Fruit fly (Drosophila melanogaster) whole organism, embryonic: ENCODE data around the gene mxt.

ENCODE experiments used
- Awh ChIP-seq: fragments of 200-800 bp; sonication (Bioruptor generic); IDR thresholded peaks from 2 replicates; pipeline ENCODE4, ENCODE4 v1.3.6; 2022; ENCODE audit warnings: missing biosample characterization, missing genetic modification characterization
- CG10267 ChIP-seq: fragments of 200-800 bp; sonication (Bioruptor generic); optimal IDR thresholded peaks from 2 replicates; lab custom pipeline; 2018; ENCODE audit warnings: missing biosample characterization, mild to moderate bottlenecking, missing genetic modification characterization, moderate library complexity
- CG10654 ChIP-seq: fragments of 200-800 bp; sonication (Bioruptor generic); optimal IDR thresholded peaks from 2 replicates; lab custom pipeline; 2016; ENCODE audit warnings: missing biosample characterization, missing genetic modification characterization
- CG11093 ChIP-seq: fragments of 200-800 bp; sonication (Bioruptor generic); IDR thresholded peaks from 3 replicates; pipeline ENCODE4 v1.3.6; 2022; ENCODE audit warnings: missing biosample characterization, missing genetic modification characterization
- CG15269 ChIP-seq: fragments of 200-800 bp; sonication (Bioruptor generic); optimal IDR thresholded peaks from 2 replicates; lab custom pipeline; 2018; ENCODE audit warnings: missing biosample characterization, mild to moderate bottlenecking, missing genetic modification characterization, moderate library complexity
- CG1529 ChIP-seq: fragments of 200-800 bp; sonication (Bioruptor generic); optimal IDR thresholded peaks from 3 replicates; lab custom pipeline; 2018; ENCODE audit warnings: missing biosample characterization, missing genetic modification characterization
- CG15479 ChIP-seq: fragments of 200-800 bp; sonication (Bioruptor generic); optimal IDR thresholded peaks from 3 replicates; lab custom pipeline; 2019; ENCODE audit warnings: missing biosample characterization, mild to moderate bottlenecking, missing genetic modification characterization, moderate library complexity
- CG17359 ChIP-seq: fragments of 200-800 bp; sonication (Bioruptor generic); optimal IDR thresholded peaks from 3 replicates; lab custom pipeline; 2018; ENCODE audit warnings: missing biosample characterization, mild to moderate bottlenecking, missing genetic modification characterization, moderate library complexity
- CG17912 ChIP-seq: fragments of 200-800 bp; sonication (Bioruptor generic); optimal IDR thresholded peaks from 2 replicates; lab custom pipeline; 2018; ENCODE audit warnings: missing biosample characterization, mild to moderate bottlenecking, missing genetic modification characterization
- CG30431 ChIP-seq: fragments of 200-800 bp; sonication (Bioruptor generic); optimal IDR thresholded peaks from 2 replicates; lab custom pipeline; 2017; ENCODE audit warnings: missing biosample characterization, missing genetic modification characterization
- CG3838 ChIP-seq: fragments of 200-800 bp; sonication (Bioruptor generic); optimal IDR thresholded peaks from 3 replicates; lab custom pipeline; 2016; ENCODE audit warnings: missing biosample characterization, missing genetic modification characterization
- CG4730 ChIP-seq: fragments of 200-800 bp; sonication (Bioruptor generic); IDR thresholded peaks from 2 replicates; pipeline ENCODE4 v1.3.6; 2022; ENCODE audit warnings: missing biosample characterization, missing genetic modification characterization
- CG5245 ChIP-seq: fragments of 200-800 bp; sonication (Bioruptor generic); optimal IDR thresholded peaks from 3 replicates; lab custom pipeline; 2016; ENCODE audit warnings: missing biosample characterization, missing genetic modification characterization
- CG6813 ChIP-seq: fragments of 200-800 bp; sonication (Bioruptor generic); optimal IDR thresholded peaks from 2 replicates; lab custom pipeline; 2017; ENCODE audit warnings: missing biosample characterization, missing genetic modification characterization, mild to moderate bottlenecking, moderate library complexity, missing genetic modification reagents
- CG7357 ChIP-seq: fragments of 200-800 bp; sonication (Bioruptor generic); IDR thresholded peaks from 3 replicates; pipeline ENCODE4 v1.3.6; 2022; ENCODE audit warnings: missing biosample characterization, missing genetic modification characterization
- CG7839 ChIP-seq: fragments of 200-800 bp; sonication (Bioruptor generic); optimal IDR thresholded peaks from 3 replicates; lab custom pipeline; 2018; ENCODE audit warnings: missing biosample characterization, mild to moderate bottlenecking, missing genetic modification characterization, moderate library complexity
- CG7928 ChIP-seq: fragments of 200-800 bp; sonication (Bioruptor generic); optimal IDR thresholded peaks from 2 replicates; lab custom pipeline; 2017; ENCODE audit warnings: missing biosample characterization, mild to moderate bottlenecking, missing genetic modification characterization
- Dip3 ChIP-seq: fragments of 200-800 bp; sonication (Bioruptor generic); optimal IDR thresholded peaks from 3 replicates; lab custom pipeline; 2016; ENCODE audit warnings: missing biosample characterization, missing genetic modification characterization
- HLH4C ChIP-seq: fragments of 200-800 bp; sonication (Bioruptor generic); IDR thresholded peaks from 3 replicates; pipeline ENCODE4 v1.3.6; 2022; ENCODE audit warnings: missing biosample characterization, missing genetic modification characterization; ENCODE audit not compliant: partially characterized antibody
- Mad ChIP-seq: fragments of 200-800 bp; sonication (Bioruptor generic); optimal IDR thresholded peaks from 2 replicates; lab custom pipeline; 2016; ENCODE audit warnings: missing biosample characterization, missing genetic modification characterization
- NFAT ChIP-seq: fragments of 200-800 bp; sonication (Bioruptor generic); IDR thresholded peaks from 2 replicates; pipeline ENCODE4 v1.3.6; 2022; ENCODE audit warnings: missing biosample characterization, missing genetic modification characterization
- Neu2 ChIP-seq: fragments of 200-800 bp; sonication (Bioruptor generic); optimal IDR thresholded peaks from 3 replicates; lab custom pipeline; 2016; ENCODE audit warnings: missing biosample characterization, missing genetic modification characterization, borderline replicate concordance
- Nf-YA ChIP-seq: fragments of 200-800 bp; sonication (Bioruptor generic); IDR thresholded peaks from 2 replicates; pipeline ENCODE4 v1.3.6; 2022; ENCODE audit warnings: missing biosample characterization, missing genetic modification characterization
- Opbp ChIP-seq: fragments of 200-800 bp; sonication (Bioruptor generic); IDR thresholded peaks from 3 replicates; pipeline ENCODE4 v1.3.6; 2022; ENCODE audit warnings: missing biosample characterization, missing genetic modification characterization; ENCODE audit not compliant: partially characterized antibody
- PHDP ChIP-seq: fragments of 200-800 bp; sonication (Bioruptor generic); optimal IDR thresholded peaks from 3 replicates; lab custom pipeline; 2018; ENCODE audit warnings: missing biosample characterization, mild to moderate bottlenecking, missing genetic modification characterization, moderate library complexity
- Pdp1 ChIP-seq, 2 experiments: fragments of 200-800 bp; sonication (Bioruptor generic); optimal IDR thresholded peaks; 3 replicates each; lab custom pipeline; 2016; ENCODE audit warnings: missing biosample characterization in 2 of 2, missing genetic modification characterization in 2 of 2, mild to moderate bottlenecking in 1 of 2, moderate library complexity in 1 of 2
- Rx ChIP-seq: fragments of 200-800 bp; sonication (Bioruptor generic); IDR thresholded peaks from 2 replicates; pipeline ENCODE4 v1.3.6; 2022; ENCODE audit warnings: missing biosample characterization, missing genetic modification characterization
- TFAM ChIP-seq: fragments of 200-800 bp; sonication (Bioruptor generic); optimal IDR thresholded peaks from 2 replicates; lab custom pipeline; 2017; ENCODE audit warnings: missing biosample characterization, missing genetic modification characterization, inconsistent platforms
- Tbp ChIP-seq: fragments of >200 bp; optimal IDR thresholded peaks from 2 replicates; lab custom pipeline; 2018; ENCODE audit warnings: missing biosample characterization, missing genetic modification characterization
- cas ChIP-seq: fragments of 200-800 bp; sonication (Bioruptor generic); IDR thresholded peaks from 2 replicates; pipeline ENCODE4 v1.3.6; 2022; ENCODE audit warnings: missing biosample characterization, missing genetic modification characterization
- crc ChIP-seq: fragments of 200-800 bp; sonication (Bioruptor generic); optimal IDR thresholded peaks from 2 replicates; lab custom pipeline; 2016; ENCODE audit warnings: missing biosample characterization, missing genetic modification characterization
- exex ChIP-seq: fragments of 200-800 bp; sonication (Bioruptor generic); optimal IDR thresholded peaks from 4 replicates; lab custom pipeline; 2018; ENCODE audit warnings: missing biosample characterization, mild to moderate bottlenecking, missing genetic modification characterization, moderate library complexity
- fd102C ChIP-seq: fragments of 200-800 bp; sonication (Bioruptor generic); optimal IDR thresholded peaks from 2 replicates; lab custom pipeline; 2018; ENCODE audit warnings: missing biosample characterization, mild to moderate bottlenecking, missing genetic modification characterization, moderate library complexity
- fd64A ChIP-seq: fragments of 200-800 bp; sonication (Bioruptor generic); optimal IDR thresholded peaks from 3 replicates; lab custom pipeline; 2018; ENCODE audit warnings: missing biosample characterization, mild to moderate bottlenecking, missing genetic modification characterization
- gsb-n ChIP-seq: fragments of 200-800 bp; sonication (Bioruptor generic); optimal IDR thresholded peaks from 3 replicates; lab custom pipeline; 2018; ENCODE audit warnings: missing biosample characterization, mild to moderate bottlenecking, missing genetic modification characterization
- jigr1 ChIP-seq: fragments of 200-800 bp; sonication (Bioruptor generic); IDR thresholded peaks from 3 replicates; pipeline ENCODE4 v1.3.6; 2022; ENCODE audit warnings: missing biosample characterization, missing genetic modification characterization
- jumu ChIP-seq: fragments of 200-800 bp; sonication (Bioruptor generic); optimal IDR thresholded peaks from 3 replicates; lab custom pipeline; 2016; ENCODE audit warnings: missing biosample characterization, missing genetic modification characterization
- kah ChIP-seq: fragments of 200-800 bp; sonication (Bioruptor generic); optimal IDR thresholded peaks from 2 replicates; lab custom pipeline; 2018; ENCODE audit warnings: missing biosample characterization, mild to moderate bottlenecking, missing genetic modification characterization
- maf-S ChIP-seq: fragments of 200-800 bp; sonication (Bioruptor generic); optimal IDR thresholded peaks from 2 replicates; lab custom pipeline; 2016; ENCODE audit warnings: missing biosample characterization, missing genetic modification characterization
- mam ChIP-seq: fragments of 200-800 bp; sonication (Bioruptor generic); optimal IDR thresholded peaks from 3 replicates; lab custom pipeline; 2016; ENCODE audit warnings: missing biosample characterization, missing genetic modification characterization
- mirr ChIP-seq: fragments of 200-800 bp; sonication (Bioruptor generic); optimal IDR thresholded peaks from 3 replicates; lab custom pipeline; 2018; ENCODE audit warnings: missing biosample characterization, mild to moderate bottlenecking, missing genetic modification characterization
- nau ChIP-seq: fragments of 200-800 bp; sonication (Bioruptor generic); optimal IDR thresholded peaks from 3 replicates; lab custom pipeline; 2017; ENCODE audit warnings: missing biosample characterization, mild to moderate bottlenecking, missing genetic modification characterization, missing genetic modification reagents
- nom ChIP-seq: fragments of 200-800 bp; sonication (Bioruptor generic); optimal IDR thresholded peaks from 2 replicates; lab custom pipeline; 2017; ENCODE audit warnings: missing biosample characterization, missing genetic modification characterization, mild to moderate bottlenecking, moderate library complexity, missing genetic modification reagents
- phol ChIP-seq: fragments of 200-800 bp; sonication (Bioruptor generic); optimal IDR thresholded peaks from 3 replicates; lab custom pipeline; 2018; ENCODE audit warnings: missing biosample characterization, mild to moderate bottlenecking, missing genetic modification characterization, moderate library complexity
- repo ChIP-seq: fragments of 200-800 bp; sonication (Bioruptor generic); optimal IDR thresholded peaks from 2 replicates; lab custom pipeline; 2016; ENCODE audit warnings: missing biosample characterization, missing genetic modification characterization
- seq ChIP-seq: fragments of 200-800 bp; sonication (Bioruptor generic); IDR thresholded peaks from 2 replicates; pipeline ENCODE4 v1.3.6; 2022; ENCODE audit warnings: missing biosample characterization, missing genetic modification characterization
- slp2 ChIP-seq: fragments of 200-800 bp; sonication (Bioruptor generic); optimal IDR thresholded peaks from 2 replicates; lab custom pipeline; 2016; ENCODE audit warnings: missing biosample characterization, missing genetic modification characterization
- sob ChIP-seq: fragments of 200-800 bp; sonication (Bioruptor generic); IDR thresholded peaks from 2 replicates; pipeline ENCODE4 v1.3.6; 2022; ENCODE audit warnings: missing biosample characterization, missing genetic modification characterization
- unc-4 ChIP-seq: fragments of 200-800 bp; sonication (Bioruptor generic); IDR thresholded peaks from 2 replicates; pipeline ENCODE4 v1.3.6; 2022; ENCODE audit warnings: missing biosample characterization, missing genetic modification characterization; ENCODE audit not compliant: partially characterized antibody
- wor ChIP-seq: fragments of 200-800 bp; sonication (Bioruptor generic); IDR thresholded peaks from 2 replicates; pipeline ENCODE4 v1.3.6; 2022; ENCODE audit warnings: missing biosample characterization, missing genetic modification characterization

The mxt gene

DNA sequence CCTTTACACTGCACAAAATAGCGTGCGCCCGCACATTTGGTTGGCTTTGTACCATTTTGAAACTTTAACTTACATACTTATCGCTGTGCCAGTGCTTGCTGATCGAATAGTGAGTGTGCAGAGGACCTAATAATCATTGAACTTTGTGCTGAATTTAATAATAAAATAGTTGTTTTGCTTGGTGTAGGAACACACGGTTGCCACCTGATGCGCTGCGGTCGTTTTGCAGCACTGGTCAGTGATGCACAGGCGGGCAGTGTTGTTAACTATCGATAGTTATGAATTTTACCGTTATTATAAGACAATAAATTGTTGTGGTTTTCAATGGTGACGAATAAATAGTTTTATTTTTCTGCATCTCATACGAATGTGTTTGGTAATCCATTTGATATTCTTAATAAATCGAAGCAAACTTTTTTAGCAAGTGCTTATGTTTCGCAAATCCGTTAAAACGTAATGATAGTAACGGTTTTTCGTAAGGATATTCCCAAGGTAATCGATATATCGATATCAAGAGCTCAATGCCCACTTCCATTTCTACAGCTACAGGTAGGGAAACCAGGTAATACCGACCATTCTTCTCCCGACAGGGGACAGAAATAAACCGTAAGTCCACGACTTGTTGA, 9.2 kb downstream of the mxt start, which contains the start of the genes tank and CG12194 (continued):
- TF ChIP-seq crc (GFP tag; lab: Kevin White, UChicago) (peak; percentile 99), kah (GFP tag; lab: Kevin White, UChicago) (peak; percentile 84), Nf-YA (GFP tag; lab: Robert Waterston, UW) (peak; percentile 99), Dip3 (peak; percentile 98), HLH4C (peak; percentile 73), Rx (GFP tag; lab: Robert Waterston, UW) (peak; percentile 99), CG5245 (GFP tag; lab: Kevin White, UChicago) (peak; percentile 99), CG17912 (GFP tag; lab: Kevin White, UChicago) (peak; percentile 90), Mad (peak; percentile 99), CG1529 (GFP tag; lab: Kevin White, UChicago) (peak; percentile 98), CG6813 (GFP tag; lab: Kevin White, UChicago) (peak; percentile 98), PHDP (peak; percentile 99), CG4730 (GFP tag; lab: Robert Waterston, UW) (peak; percentile 99), phol (tag; lab: Kevin White, UChicago) (peak; percentile 98), Opbp (GFP tag; lab: Robert Waterston, UW) (peak; percentile 61; the same call in 1 of the 3 replicates), mirr (peak; percentile 91), CG7839 (peak; percentile 99), Tbp (GFP tag; lab: Kevin White, UChicago) (no peak), CG17359 (peak; percentile 99), NFAT (GFP tag; lab: Robert Waterston, UW) (peak; percentile 99), sob (GFP tag; lab: Robert Waterston, UW) (peak; percentile 99), exex (tag; lab: Kevin White, UChicago) (peak; percentile 85), jumu (GFP tag; lab: Kevin White, UChicago) (peak; percentile 99), CG15269 (tag; lab: Kevin White, UChicago) (peak; percentile 98), CG7357 (peak; percentile 96), repo (GFP tag; lab: Kevin White, UChicago) (peak; percentile 99), cas (GFP tag; lab: Robert Waterston, UW) (peak; percentile 98), CG30431 (GFP tag; lab: Kevin White, UChicago) (peak; percentile 100), Neu2 (GFP tag; lab: Kevin White, UChicago) (peak; percentile 93), CG15479 (GFP tag; lab: Kevin White, UChicago) (peak; percentile 26), unc-4 (GFP tag; lab: Robert Waterston, UW) (peak; percentile 79), fd64A (GFP tag; lab: Kevin White, UChicago) (peak; percentile 96), nau (GFP tag; lab: Kevin White, UChicago) (peak; percentile 99), mam (peak; percentile 99), TFAM (peak; percentile 94), CG10654 (peak; percentile 99), Pdp1 (GFP tag; optimal IDR thresholded peaks at IDR 0.05; lab: Kevin White, UChicago) (peak; percentile 98 to 99), slp2 (GFP tag; lab: Kevin White, UChicago) (peak; percentile 99), seq (GFP tag; lab: Robert Waterston, UW) (peak; percentile 99), gsb-n (tag; lab: Kevin White, UChicago) (peak; percentile 99), maf-S (peak; percentile 99), CG11093 (peak; percentile 99), wor (peak; percentile 99), CG10267 (tag; lab: Kevin White, UChicago) (peak; percentile 96), jigr1 (GFP tag; lab: Robert Waterston, UW) (peak; percentile 99), Awh (GFP tag; lab: Robert Waterston, UW) (peak; percentile 99), CG3838 (GFP tag; lab: Kevin White, UChicago) (peak; percentile 97), nom (GFP tag; lab: Kevin White, UChicago) (peak; percentile 92), CG7928 (GFP tag; lab: Kevin White, UChicago) (peak; percentile 82), fd102C (GFP tag; lab: Kevin White, UChicago) (peak; percentile 92)
